Fruit fly (Drosophila melanogaster) whole organism, adult: ENCODE measurements around the gene trx.
A peak's percentile ranks its signal among the peaks of the same experiment; 100 is the strongest.

Source experiments
- CG11617 ChIP-seq: fragments of 200-800 bp; sonication (Bioruptor generic); optimal IDR thresholded peaks from 2 replicates; lab custom pipeline; 2017; ENCODE audit warnings: mild to moderate bottlenecking, missing biosample characterization, missing genetic modification reagents, missing genetic modification characterization
- CG12768 ChIP-seq: fragments of 200-800 bp; sonication (Bioruptor generic); optimal IDR thresholded peaks from 2 replicates; lab custom pipeline; 2017; ENCODE audit warnings: missing biosample characterization, missing genetic modification characterization, mild to moderate bottlenecking, moderate library complexity, missing genetic modification reagents
- CG14711 ChIP-seq: fragments of 200-800 bp; sonication (Bioruptor generic); optimal IDR thresholded peaks from 2 replicates; lab custom pipeline; 2018; ENCODE audit warnings: missing biosample characterization, mild to moderate bottlenecking, missing genetic modification characterization, moderate library complexity
- CG1620 ChIP-seq: fragments of 200-800 bp; sonication (Bioruptor generic); optimal IDR thresholded peaks from 2 replicates; lab custom pipeline; 2016; ENCODE audit warnings: missing biosample characterization, missing genetic modification characterization
- CG33017 ChIP-seq: fragments of 200-800 bp; sonication (Bioruptor generic); optimal IDR thresholded peaks from 2 replicates; lab custom pipeline; 2018; ENCODE audit warnings: missing biosample characterization, mild to moderate bottlenecking, missing genetic modification characterization, moderate library complexity
- CG5204 ChIP-seq: fragments of 200-800 bp; sonication (Bioruptor generic); optimal IDR thresholded peaks from 2 replicates; lab custom pipeline; 2016; ENCODE audit warnings: missing biosample characterization, missing genetic modification characterization
- CG7045 ChIP-seq: fragments of 200-800 bp; sonication (Bioruptor generic); optimal IDR thresholded peaks from 2 replicates; lab custom pipeline; 2017; ENCODE audit warnings: missing biosample characterization, mild to moderate bottlenecking, missing genetic modification characterization
- CG7101 ChIP-seq: fragments of 200-800 bp; sonication (Bioruptor generic); optimal IDR thresholded peaks from 2 replicates; lab custom pipeline; 2018; ENCODE audit warnings: missing biosample characterization, mild to moderate bottlenecking, missing genetic modification characterization, moderate library complexity
- Clk ChIP-seq: fragments of 200-800 bp; sonication (Bioruptor generic); optimal IDR thresholded peaks from 2 replicates; lab custom pipeline; 2017; ENCODE audit warnings: missing biosample characterization, missing genetic modification characterization
- Crg-1 ChIP-seq: fragments of 200-800 bp; sonication (Bioruptor generic); optimal IDR thresholded peaks from 2 replicates; lab custom pipeline; 2016; ENCODE audit warnings: missing biosample characterization, missing genetic modification characterization
- Hr96 ChIP-seq: fragments of 200-800 bp; sonication (Bioruptor generic); optimal IDR thresholded peaks from 2 replicates; lab custom pipeline; 2016; ENCODE audit warnings: missing biosample characterization, missing genetic modification characterization
- Mnt ChIP-seq: fragments of 200-800 bp; sonication (Bioruptor generic); optimal IDR thresholded peaks from 2 replicates; lab custom pipeline; 2016; ENCODE audit warnings: missing biosample characterization, mild to moderate bottlenecking, missing genetic modification characterization
- bab1 ChIP-seq: fragments of 200-800 bp; sonication (Bioruptor generic); optimal IDR thresholded peaks from 3 replicates; lab custom pipeline; 2019; ENCODE audit warnings: missing biosample characterization, mild to moderate bottlenecking, missing genetic modification characterization, moderate library complexity
- cic ChIP-seq: fragments of 200-800 bp; sonication (Bioruptor generic); optimal IDR thresholded peaks from 2 replicates; lab custom pipeline; 2017; ENCODE audit warnings: missing biosample characterization, mild to moderate bottlenecking, missing genetic modification characterization, moderate library complexity
- cnc ChIP-seq, 2 experiments: fragments of >200 bp; optimal IDR thresholded peaks; 2 replicates each; lab custom pipeline; 2017
- kay ChIP-seq: fragments of 200-800 bp; sonication (Bioruptor generic); peaks from one replicate; lab custom pipeline; 2016; ENCODE audit warnings: missing biosample characterization, missing genetic modification characterization, borderline replicate concordance
- ovo ChIP-seq: fragments of 200-800 bp; sonication (Bioruptor generic); optimal IDR thresholded peaks from 2 replicates; lab custom pipeline; 2016; ENCODE audit warnings: missing biosample characterization, missing genetic modification characterization
- pad ChIP-seq: fragments of 200-800 bp; sonication (Bioruptor generic); optimal IDR thresholded peaks from 3 replicates; lab custom pipeline; 2017; ENCODE audit warnings: missing biosample characterization, missing genetic modification characterization, mild to moderate bottlenecking, moderate library complexity, missing genetic modification reagents
- tj ChIP-seq: fragments of 200-800 bp; sonication (Bioruptor generic); optimal IDR thresholded peaks from 3 replicates; lab custom pipeline; 2017; ENCODE audit warnings: missing biosample characterization, mild to moderate bottlenecking, missing genetic modification characterization, moderate library complexity
- toe ChIP-seq: fragments of 200-800 bp; sonication (Bioruptor generic); optimal IDR thresholded peaks from 2 replicates; lab custom pipeline; 2016; ENCODE audit warnings: missing biosample characterization, missing genetic modification characterization

The trx gene

dm6 chr3R:14275519-14276172 lies 11.1 kb downstream of the trx start:
- no peak for TF ChIP-seq cnc (optimal IDR thresholded peaks at IDR 0.05; lab: Kevin White, UChicago)
- no peak for TF ChIP-seq toe
- no peak for TF ChIP-seq Clk (GFP tag; lab: Kevin White, UChicago)
- TF ChIP-seq CG11617 (GFP tag; lab: Kevin White, UChicago): no peak
- no peak for TF ChIP-seq CG7101
- TF ChIP-seq CG33017 (tag; lab: Kevin White, UChicago): no peak
- no peak for TF ChIP-seq Crg-1 (GFP tag; lab: Kevin White, UChicago)
- TF ChIP-seq Mnt: no peak
- no peak for TF ChIP-seq CG14711
- TF ChIP-seq cic: no peak
- no peak for TF ChIP-seq tj (GFP tag; lab: Kevin White, UChicago)
- TF ChIP-seq CG5204: no peak
- TF ChIP-seq CG1620 (GFP tag; lab: Kevin White, UChicago): no peak

DNA sequence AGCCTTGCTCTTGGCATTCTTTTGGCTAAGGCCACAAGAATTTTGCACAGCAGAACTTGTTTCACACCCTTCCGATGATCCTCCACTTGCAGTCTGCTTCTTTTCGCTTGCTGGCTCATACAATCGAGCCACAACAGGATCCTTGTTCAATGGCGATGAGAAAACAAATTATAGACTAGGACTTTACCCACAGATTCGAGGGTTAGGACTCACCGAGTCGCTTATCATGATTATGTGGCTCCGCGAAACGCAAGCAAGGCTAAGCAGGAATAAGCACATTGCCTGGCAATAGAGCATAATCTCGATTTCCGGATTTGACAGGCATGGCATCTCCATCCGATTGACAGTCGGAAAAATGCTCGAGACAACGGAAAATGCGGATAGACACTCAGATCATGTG lies 24.6 kb downstream of the trx start, which contains the start of the genes CG14839 and CG14841:
TSS of gene CG14839 (plus strand) at position 301 of the 400 bp plus-strand sequence.
TSS of gene CG14841 (minus strand) at position 332 of the 400 bp plus-strand sequence.
- TF ChIP-seq CG7045 (GFP tag; lab: Kevin White, UChicago) (no peak), CG7101 (no peak), cic (no peak), cnc (optimal IDR thresholded peaks at IDR 0.05; lab: Kevin White, UChicago) (no peak), CG33017 (tag; lab: Kevin White, UChicago) (no peak), CG1620 (GFP tag; lab: Kevin White, UChicago) (no peak), ovo (GFP tag; lab: Kevin White, UChicago) (no peak), pad (no peak), CG12768 (GFP tag; lab: Kevin White, UChicago) (no peak), CG11617 (GFP tag; lab: Kevin White, UChicago) (no peak), Mnt (no peak), bab1 (no peak), kay (GFP tag; lab: Kevin White, UChicago) (no peak), Crg-1 (GFP tag; lab: Kevin White, UChicago) (no peak), CG14711 (no peak)

DNA sequence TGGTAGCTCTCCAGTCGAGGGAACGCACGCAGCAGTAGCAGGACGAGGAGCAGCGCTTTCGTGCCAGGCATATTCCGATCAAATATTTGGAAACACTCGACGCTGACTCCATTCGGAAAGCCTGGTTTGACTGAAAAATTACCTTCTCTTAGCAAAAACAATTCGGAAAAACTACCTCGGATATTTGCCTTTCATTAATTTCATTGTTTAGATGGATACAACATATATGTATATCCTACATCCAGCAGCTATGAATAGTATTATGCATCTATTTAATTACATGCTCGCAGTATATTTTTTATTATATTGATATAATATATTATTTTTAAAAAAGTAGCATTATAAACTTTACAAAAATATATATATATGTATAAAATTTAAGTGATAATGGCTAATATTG lies 25.6 kb downstream of the trx start, which contains the start of gene CG14840:
TSS of gene CG14840 (minus strand) at position 101 of the 400 bp plus-strand sequence.
- TF ChIP-seq CG33017 (tag; lab: Kevin White, UChicago): no peak
- no peak for TF ChIP-seq cnc (optimal IDR thresholded peaks at IDR 0.05; lab: Kevin White, UChicago)
- no peak for TF ChIP-seq ovo (GFP tag; lab: Kevin White, UChicago)
- no peak for TF ChIP-seq Mnt
- no peak for TF ChIP-seq CG7045 (GFP tag; lab: Kevin White, UChicago)
- no peak for TF ChIP-seq Clk (GFP tag; lab: Kevin White, UChicago)
- TF ChIP-seq pad: no peak
- no peak for TF ChIP-seq bab1
- no peak for TF ChIP-seq cic
- no peak for TF ChIP-seq CG7101
- no peak for TF ChIP-seq CG11617 (GFP tag; lab: Kevin White, UChicago)
- no peak for TF ChIP-seq Hr96 (GFP tag; lab: Kevin White, UChicago)

dm6 chr3R:14259821-14260220 lies 26.9 kb downstream of the trx start, which contains the start of gene MetRS-m:
MetRS-m (minus strand) TSS chr3R:14259991.
- TF ChIP-seq kay (GFP tag; lab: Kevin White, UChicago): peak; percentile 27
- TF ChIP-seq toe: no peak

DNA sequence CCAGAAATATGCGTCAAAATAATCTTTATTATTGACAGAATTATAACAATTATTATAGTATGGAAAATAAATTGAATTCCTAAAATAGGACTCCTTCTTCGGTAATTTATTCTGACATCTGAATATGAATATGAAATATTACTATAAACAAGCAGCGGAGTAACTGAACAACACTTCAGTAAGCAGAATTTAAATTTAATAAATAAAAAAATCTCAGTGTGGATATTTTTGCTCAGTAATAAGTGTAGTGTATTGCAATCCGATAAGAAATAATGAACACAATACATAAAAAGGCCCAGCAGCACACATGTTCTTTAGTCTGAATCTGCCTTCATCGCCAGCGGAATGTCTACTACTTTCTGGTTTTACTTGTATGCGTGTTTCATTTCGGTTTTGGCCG lies 30.9 kb downstream of the trx start, which contains the start of gene CG43179:
TSS of gene CG43179 (plus strand) at position 301 of the 400 bp plus-strand sequence.
- no peak for TF ChIP-seq ovo (GFP tag; lab: Kevin White, UChicago)
- no peak for TF ChIP-seq toe
- TF ChIP-seq Crg-1 (GFP tag; lab: Kevin White, UChicago): no peak
- TF ChIP-seq Mnt: no peak
- TF ChIP-seq CG7101: no peak

- TF ChIP-seq Mnt (no peak), Clk (GFP tag; lab: Kevin White, UChicago) (no peak), CG1620 (GFP tag; lab: Kevin White, UChicago) (no peak), CG11617 (GFP tag; lab: Kevin White, UChicago) (no peak), CG7101 (no peak), CG5204 (no peak), ovo (GFP tag; lab: Kevin White, UChicago) (no peak), tj (GFP tag; lab: Kevin White, UChicago) (no peak), CG7045 (GFP tag; lab: Kevin White, UChicago) (no peak), CG14711 (no peak), toe (no peak), kay (GFP tag; lab: Kevin White, UChicago) (no peak), Crg-1 (GFP tag; lab: Kevin White, UChicago) (no peak), cnc (optimal IDR thresholded peaks at IDR 0.05; lab: Kevin White, UChicago) (no peak), Hr96 (GFP tag; lab: Kevin White, UChicago) (no peak)
Measured at dm6 chr3R:14245371-14245770, 41.3 kb downstream of the trx start, which contains the start of gene CG9616. CG9616 (minus strand) TSS chr3R:14245471.

DNA sequence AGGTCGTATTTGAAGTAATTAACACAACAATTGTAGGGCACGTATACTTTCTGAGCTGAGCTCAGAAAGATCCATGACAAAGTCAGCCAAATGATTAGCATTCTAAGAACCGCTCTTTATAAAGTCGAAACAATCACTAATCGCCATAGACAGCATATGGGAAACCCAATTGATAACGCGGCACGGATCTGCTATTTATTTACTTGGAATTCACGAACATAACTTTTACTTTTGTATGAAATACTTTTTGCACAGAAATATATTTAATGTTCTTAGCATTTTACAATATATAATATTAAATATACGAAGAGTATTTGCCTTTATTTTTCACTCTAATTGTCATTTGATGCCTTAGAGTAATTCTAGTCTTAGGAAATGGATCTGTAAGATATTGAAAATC lies 42.1 kb downstream of the trx start, which contains the start of gene CG43291:
TSS of gene CG43291 (minus strand) at position 101 of the 400 bp plus-strand sequence.
- TF ChIP-seq CG7101 (no peak), tj (GFP tag; lab: Kevin White, UChicago) (no peak), cnc (optimal IDR thresholded peaks at IDR 0.05; lab: Kevin White, UChicago) (no peak), Mnt (no peak), toe (no peak), CG1620 (GFP tag; lab: Kevin White, UChicago) (no peak), cic (no peak), CG7045 (GFP tag; lab: Kevin White, UChicago) (no peak), bab1 (no peak), ovo (GFP tag; lab: Kevin White, UChicago) (no peak), CG11617 (GFP tag; lab: Kevin White, UChicago) (no peak), CG33017 (tag; lab: Kevin White, UChicago) (no peak), kay (GFP tag; lab: Kevin White, UChicago) (no peak), Crg-1 (GFP tag; lab: Kevin White, UChicago) (no peak), CG14711 (no peak), Hr96 (GFP tag; lab: Kevin White, UChicago) (no peak), CG5204 (no peak), Clk (GFP tag; lab: Kevin White, UChicago) (no peak), CG12768 (GFP tag; lab: Kevin White, UChicago) (no peak), pad (no peak)
